Fruit fly (Drosophila melanogaster): ENCODE data around the gene Cog4.
A peak's percentile ranks its signal among the peaks of the same experiment; 100 is the strongest.

The Cog4 gene

DNA sequence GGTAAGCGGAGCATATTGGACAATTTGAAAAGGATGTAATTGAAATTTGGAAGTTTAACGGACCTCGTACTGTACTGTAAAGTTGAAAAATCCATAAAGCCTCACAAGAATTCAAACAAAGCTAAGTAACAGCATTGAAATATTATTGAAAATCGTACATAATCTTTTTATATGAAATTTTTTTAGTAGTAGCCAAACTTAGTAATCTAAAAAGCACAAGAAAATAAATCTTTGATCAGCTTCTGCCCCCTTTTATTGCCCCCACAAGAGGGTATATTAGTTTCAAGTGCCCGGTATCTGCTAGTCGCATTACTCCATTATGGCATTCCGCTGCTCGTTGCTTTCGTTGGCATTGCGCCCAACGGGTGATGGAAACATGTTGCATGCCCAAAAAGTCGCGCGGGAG is 21.6 kb downstream of the Cog4 start (continued):
- TF ChIP-seq tio (GFP tag; optimal IDR thresholded peaks at IDR 0.05) (peak; percentile 74), CG31224 (GFP tag; IDR thresholded peaks at IDR 0.05) (no peak), dpn (GFP tag; optimal IDR thresholded peaks at IDR 0.05) (peak; percentile 52 to 56), CG11695 (GFP tag; IDR thresholded peaks at IDR 0.05) (peak; percentile 54; the same call in 2 of the 3 replicates), YL-1 (GFP tag; optimal IDR thresholded peaks at IDR 0.05) (no peak), so (GFP tag; IDR thresholded peaks at IDR 0.05) (0 out of 3 replicates have a peak, but pooled peaks have one; percentile 11), ash1 (GFP tag; optimal IDR thresholded peaks at IDR 0.05) (no peak), H2.0 (GFP tag; IDR thresholded peaks at IDR 0.05) (peak; percentile 23; the same call in 1 of the 2 replicates), gt (GFP tag; IDR thresholded peaks at IDR 0.05) (no peak), nmo (GFP tag; optimal IDR thresholded peaks at IDR 0.05) (peak; percentile 89), H15 (GFP tag; IDR thresholded peaks at IDR 0.05) (peak; percentile 56; the same call in 2 of the 3 replicates), hb (GFP tag; IDR thresholded peaks at IDR 0.05; ENCODE audit: partially characterized antibody) (no peak), zen2 (GFP tag; IDR thresholded peaks at IDR 0.05; ENCODE audit: partially characterized antibody) (no peak), Max (GFP tag; optimal IDR thresholded peaks at IDR 0.05) (peak; percentile 58), CG7963 (GFP tag; IDR thresholded peaks at IDR 0.05; ENCODE audit: partially characterized antibody) (no peak), Neu2 (GFP tag; optimal IDR thresholded peaks at IDR 0.05; ENCODE audit: borderline replicate concordance) (no peak), CG6765 (GFP tag; optimal IDR thresholded peaks at IDR 0.05) (no peak), kni (GFP tag; optimal IDR thresholded peaks at IDR 0.05) (no peak), BtbVII (GFP tag; optimal IDR thresholded peaks at IDR 0.05) (peak; percentile 46), CG15696 (tag; optimal IDR thresholded peaks at IDR 0.05) (peak; percentile 19), CG6654 (GFP tag; optimal IDR thresholded peaks at IDR 0.05) (peak; percentile 32), ewg (GFP tag; optimal IDR thresholded peaks at IDR 0.05) (peak; percentile 55), ap (GFP tag; IDR thresholded peaks at IDR 0.05) (no peak), MBD-R2 (GFP tag; IDR thresholded peaks at IDR 0.05) (no peak), CG11696 (GFP tag; IDR thresholded peaks at IDR 0.05) (no peak), CG4282 (GFP tag; optimal IDR thresholded peaks at IDR 0.05) (no peak), gcm (GFP tag; optimal IDR thresholded peaks at IDR 0.05) (no peak), chinmo (GFP tag; IDR thresholded peaks at IDR 0.05; ENCODE audit: partially characterized antibody) (no peak), grau (tag; optimal IDR thresholded peaks at IDR 0.05) (peak; percentile 52), Hsf (GFP tag; optimal IDR thresholded peaks at IDR 0.05) (peak; percentile 57), Med (GFP tag) (peak; percentile 84), repo (GFP tag; optimal IDR thresholded peaks at IDR 0.05) (no peak), Ravus (GFP tag; IDR thresholded peaks at IDR 0.05) (no peak), CG11723 (GFP tag; optimal IDR thresholded peaks at IDR 0.05) (peak; percentile 58), aop (GFP tag; IDR thresholded peaks at IDR 0.05) (no peak), unpg (GFP tag; optimal IDR thresholded peaks at IDR 0.05) (peak; percentile 22), ab (GFP tag; optimal IDR thresholded peaks at IDR 0.05) (no peak), Hr51 (GFP tag; optimal IDR thresholded peaks at IDR 0.05) (no peak), Vsx1 (GFP tag; optimal IDR thresholded peaks at IDR 0.05) (peak; percentile 6), CG18476 (GFP tag; optimal IDR thresholded peaks at IDR 0.05) (peak; percentile 46), B-H2 (GFP tag; optimal IDR thresholded peaks at IDR 0.05) (no peak), CTCF (GFP tag; optimal IDR thresholded peaks at IDR 0.05) (peak; percentile 17), Stat92E (GFP tag; optimal IDR thresholded peaks at IDR 0.05) (peak in 1 of 3 experiments; percentile 43), PHDP (tag; optimal IDR thresholded peaks at IDR 0.05) (peak; percentile 13), CG2129 (GFP tag; IDR thresholded peaks at IDR 0.05; ENCODE audit: partially characterized antibody) (no peak), bcd (GFP tag; optimal IDR thresholded peaks at IDR 0.05) (peak; percentile 78), jigr1 (GFP tag; IDR thresholded peaks at IDR 0.05) (0 out of 3 replicates have a peak, but pooled peaks have one; percentile 46), CG4617 (GFP tag; optimal IDR thresholded peaks at IDR 0.05; ENCODE audit: borderline replicate concordance) (no peak), phol (tag; optimal IDR thresholded peaks at IDR 0.05) (peak; percentile 84), slou (GFP tag; optimal IDR thresholded peaks at IDR 0.05) (no peak)

Data from whole organism, embryonic.